Fruit fly (Drosophila melanogaster): ENCODE results near the gene CheA7a.
A peak's percentile ranks its signal among the peaks of the same experiment; 100 is the strongest.

The CheA7a gene

DNA sequence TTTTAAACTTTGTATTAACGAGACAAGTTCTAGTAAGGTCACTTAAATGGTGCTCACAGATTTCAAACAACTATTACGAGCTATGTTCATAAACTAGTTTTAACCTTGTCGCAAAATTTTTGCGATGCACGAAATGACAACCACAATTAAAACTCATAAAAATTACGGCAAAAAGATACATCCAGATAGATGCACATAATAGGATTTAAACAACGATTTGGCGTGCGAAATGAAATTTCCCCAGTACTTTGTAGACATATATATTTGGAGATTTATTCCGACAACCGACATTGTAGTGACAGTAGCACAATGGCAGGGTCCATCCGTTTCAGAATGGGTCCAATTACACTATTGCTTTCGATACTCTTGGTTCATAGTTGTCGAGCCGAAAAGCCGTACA is at the start of gene CheA7a:
CheA7a (plus strand) TSS at position 301 of the 400 bp plus-strand sequence.
- TF ChIP-seq Met (GFP tag; optimal IDR thresholded peaks at IDR 0.05) (no peak), CG1621 (tag; optimal IDR thresholded peaks at IDR 0.05) (no peak), cyc (GFP tag; optimal IDR thresholded peaks at IDR 0.05) (no peak), CG10669 (GFP tag; optimal IDR thresholded peaks at IDR 0.05) (no peak), dac (GFP tag; optimal IDR thresholded peaks at IDR 0.05) (no peak), CG10631 (GFP tag; optimal IDR thresholded peaks at IDR 0.05) (no peak), Eip75B (GFP tag; optimal IDR thresholded peaks at IDR 0.05) (no peak), spab (GFP tag; optimal IDR thresholded peaks at IDR 0.05) (no peak), CG16779 (tag; optimal IDR thresholded peaks at IDR 0.05) (no peak), Smox (GFP tag; optimal IDR thresholded peaks at IDR 0.05) (no peak), pdm3 (GFP tag; optimal IDR thresholded peaks at IDR 0.05) (no peak), CG8319 (GFP tag; optimal IDR thresholded peaks at IDR 0.05) (no peak), CG3919 (GFP tag; optimal IDR thresholded peaks at IDR 0.05) (no peak), fkh (GFP tag; optimal IDR thresholded peaks at IDR 0.05) (no peak)

DNA sequence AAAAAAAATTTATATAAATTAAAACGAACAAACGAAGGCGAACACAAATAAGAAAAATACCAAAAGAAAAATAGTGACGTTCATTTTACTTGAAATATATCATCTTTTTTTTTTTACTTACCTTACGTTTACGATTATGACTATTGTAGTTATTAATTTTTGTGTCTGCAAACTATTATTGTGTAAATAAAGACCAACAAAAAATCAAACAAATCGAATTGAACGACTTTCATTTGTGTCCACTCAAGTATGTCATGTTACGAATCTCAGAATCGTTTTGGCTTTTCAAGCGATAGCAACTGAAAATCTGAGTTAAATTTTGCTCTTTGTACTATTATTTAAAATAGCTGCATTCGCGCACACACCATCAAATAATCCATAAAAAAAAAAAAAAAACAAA is 49.2 kb upstream of the CheA7a start, which contains the start of gene Acsf3:
Acsf3 (plus strand) TSS at position 301 of the 400 bp plus-strand sequence.
- TF ChIP-seq Hr39 (GFP tag; optimal IDR thresholded peaks at IDR 0.05) (no peak), CG10669 (GFP tag; optimal IDR thresholded peaks at IDR 0.05) (no peak), Hr4 (GFP tag; optimal IDR thresholded peaks at IDR 0.05) (no peak), topi (GFP tag; optimal IDR thresholded peaks at IDR 0.05) (no peak), dac (GFP tag; optimal IDR thresholded peaks at IDR 0.05) (no peak), CG3919 (GFP tag; optimal IDR thresholded peaks at IDR 0.05) (no peak), CG32006 (GFP tag; optimal IDR thresholded peaks at IDR 0.05) (no peak), Sox102F (GFP tag; optimal IDR thresholded peaks at IDR 0.05) (no peak), dsx (GFP tag; optimal IDR thresholded peaks at IDR 0.05; ENCODE audit: poor library complexity, severe bottlenecking) (no peak), CG16779 (tag; optimal IDR thresholded peaks at IDR 0.05) (no peak), CG6792 (GFP tag; optimal IDR thresholded peaks at IDR 0.05) (no peak), Blimp-1 (GFP tag; optimal IDR thresholded peaks at IDR 0.05) (no peak), CG1621 (tag; optimal IDR thresholded peaks at IDR 0.05) (no peak), Smox (GFP tag; optimal IDR thresholded peaks at IDR 0.05) (no peak), net (GFP tag; optimal IDR thresholded peaks at IDR 0.05) (no peak), CG10631 (GFP tag; optimal IDR thresholded peaks at IDR 0.05) (no peak)

DNA sequence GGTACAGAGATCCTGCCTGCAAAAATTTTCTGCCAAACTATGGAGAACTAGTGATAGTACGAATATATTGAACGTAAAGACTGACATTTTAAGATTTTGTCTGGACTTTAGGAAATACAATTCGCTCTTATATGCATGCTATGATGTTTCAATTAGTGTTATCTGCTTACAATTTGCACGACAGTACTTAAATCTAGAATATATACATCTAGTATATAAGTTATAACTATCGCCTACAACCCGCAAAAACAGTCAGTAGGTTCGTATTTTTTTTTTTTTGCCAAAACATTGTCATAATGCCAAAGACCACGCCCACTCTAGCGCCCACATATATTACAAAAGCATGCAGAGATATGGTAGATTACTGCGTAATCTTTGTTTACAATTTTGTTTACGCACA is 45.8 kb upstream of the CheA7a start, which contains the start of gene CG42780:
CG42780 (minus strand) TSS at position 101 of the 400 bp plus-strand sequence.
- peak; percentile 48 for TF ChIP-seq fkh (GFP tag; optimal IDR thresholded peaks at IDR 0.05)
- peak; percentile 13 for TF ChIP-seq Eip78C (GFP tag)
- no peak for TF ChIP-seq CG31627 (GFP tag; optimal IDR thresholded peaks at IDR 0.05)
- no peak for TF ChIP-seq Sox14 (GFP tag; optimal IDR thresholded peaks at IDR 0.05)

DNA sequence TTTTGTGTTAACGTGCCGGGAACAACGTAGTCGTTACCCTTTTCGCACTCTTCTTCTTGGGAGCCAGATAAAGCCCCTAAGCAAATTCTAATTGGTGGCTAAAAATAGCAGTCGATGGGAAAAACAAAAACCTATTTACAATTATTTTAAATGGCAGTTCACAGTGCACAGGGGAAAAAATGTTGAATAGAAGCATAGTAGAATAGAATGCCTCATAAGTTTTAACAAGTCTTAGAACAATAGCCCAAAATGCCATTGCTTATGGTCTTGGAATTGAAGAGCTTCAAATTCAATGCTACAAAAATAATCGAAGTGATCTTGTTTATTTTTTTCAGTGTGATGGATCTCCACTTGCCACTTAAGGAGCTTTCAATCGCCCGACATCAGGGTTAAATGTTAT is 45.4 kb upstream of the CheA7a start:
- TF ChIP-seq CG15336 (GFP tag; IDR thresholded peaks at IDR 0.05) = no peak
- no peak for TF ChIP-seq Eip75B (GFP tag; optimal IDR thresholded peaks at IDR 0.05)
- no peak for TF ChIP-seq CG8632 (GFP tag; optimal IDR thresholded peaks at IDR 0.05)
- TF ChIP-seq salr (GFP tag; optimal IDR thresholded peaks at IDR 0.05) = no peak
- TF ChIP-seq CG8319 (GFP tag; optimal IDR thresholded peaks at IDR 0.05) = no peak
- TF ChIP-seq spab (GFP tag; optimal IDR thresholded peaks at IDR 0.05) = no peak
- no peak for TF ChIP-seq CG6808 (GFP tag; optimal IDR thresholded peaks at IDR 0.05)
- TF ChIP-seq CG34406 (GFP tag; optimal IDR thresholded peaks at IDR 0.05) = no peak
- TF ChIP-seq OdsH (GFP tag; optimal IDR thresholded peaks at IDR 0.05) = peak; percentile 6
- peak; percentile 18 for TF ChIP-seq achi (GFP tag; optimal IDR thresholded peaks at IDR 0.05)
- TF ChIP-seq CG11294 (GFP tag; IDR thresholded peaks at IDR 0.05) = no peak
- no peak for TF ChIP-seq lz (GFP tag; optimal IDR thresholded peaks at IDR 0.05)
- TF ChIP-seq fd85E (GFP tag; optimal IDR thresholded peaks at IDR 0.05) = no peak
- no peak for TF ChIP-seq CG6276 (GFP tag; optimal IDR thresholded peaks at IDR 0.05)
- no peak for TF ChIP-seq Hr38 (GFP tag; optimal IDR thresholded peaks at IDR 0.05)
- TF ChIP-seq Eip78C (GFP tag) = peak; percentile 23
- TF ChIP-seq CG32006 (GFP tag; optimal IDR thresholded peaks at IDR 0.05) = no peak
- peak; percentile 21 for TF ChIP-seq svp (GFP tag)
- no peak for TF ChIP-seq CG1621 (tag; optimal IDR thresholded peaks at IDR 0.05)
- peak; percentile 49 for TF ChIP-seq fkh (GFP tag; optimal IDR thresholded peaks at IDR 0.05)
- no peak for TF ChIP-seq CG6854 (GFP tag; optimal IDR thresholded peaks at IDR 0.05)
- no peak for TF ChIP-seq CG3919 (GFP tag; optimal IDR thresholded peaks at IDR 0.05)
- no peak for TF ChIP-seq CG3032 (tag; optimal IDR thresholded peaks at IDR 0.05)
- TF ChIP-seq Hr4 (GFP tag; optimal IDR thresholded peaks at IDR 0.05) = peak; percentile 28
- TF ChIP-seq topi (GFP tag; optimal IDR thresholded peaks at IDR 0.05) = no peak
- peak; percentile 1 for TF ChIP-seq esn (GFP tag; optimal IDR thresholded peaks at IDR 0.05)
- TF ChIP-seq Smox (GFP tag; optimal IDR thresholded peaks at IDR 0.05) = no peak
- TF ChIP-seq CG9139 (GFP tag; optimal IDR thresholded peaks at IDR 0.05) = no peak
- TF ChIP-seq CG16779 (tag; optimal IDR thresholded peaks at IDR 0.05) = no peak
- no peak for TF ChIP-seq Blimp-1 (GFP tag; optimal IDR thresholded peaks at IDR 0.05)
- no peak for TF ChIP-seq vri (GFP tag; optimal IDR thresholded peaks at IDR 0.05)
